Worm (Caenorhabditis elegans): ENCODE results near the gene rev-3.

ce11 chrIII:5750503-5750902 lies 39.9 kb downstream of the rev-3 start:
- TF ChIP-seq flt-1 (GFP tag; IDR thresholded peaks at IDR 0.05) (no peak), ztf-29 (GFP tag; IDR thresholded peaks at IDR 0.05) (no peak), tab-1 (GFP tag; IDR thresholded peaks at IDR 0.05) (no peak), ref-1 (GFP tag; conservative IDR thresholded peaks at IDR 0.05) (no peak), ztf-23 (GFP tag; IDR thresholded peaks at IDR 0.05) (no peak), T22C8.4 (GFP tag; IDR thresholded peaks at IDR 0.05) (no peak), med-1 (GFP tag; optimal IDR thresholded peaks at IDR 0.05; ENCODE audit: insufficient read depth) (no peak)

Data from whole organism, midembryonic.